Worm (Caenorhabditis elegans) whole organism, young adult: ENCODE results near the gene Y40H7A.4.

ENCODE experiments used
- B0261.1 ChIP-seq: sonication (generic microtip); optimal IDR thresholded peaks from 2 replicates; lab custom pipeline; 2016; ENCODE audit warnings: mild to moderate bottlenecking, missing genetic modification characterization, moderate library complexity, missing compliant biosample characterization
- D2030.7 ChIP-seq: fragments of 200-800 bp; sonication (Bioruptor generic); IDR thresholded peaks from 2 replicates; pipeline ENCODE4 v1.3.6; 2022; ENCODE audit warnings: missing genetic modification reagents, missing genetic modification characterization, missing compliant biosample characterization
- F33H1.4 ChIP-seq: fragments of 200-800 bp; sonication (Bioruptor generic); IDR thresholded peaks from 2 replicates; pipeline ENCODE4 v1.3.6; 2022; ENCODE audit warnings: missing genetic modification reagents, missing genetic modification characterization, missing compliant biosample characterization
- F37B4.10 ChIP-seq: fragments of 200-800 bp; sonication (Bioruptor generic); IDR thresholded peaks from 2 replicates; pipeline ENCODE4 v1.3.6; 2022; ENCODE audit warnings: missing genetic modification characterization, missing compliant biosample characterization
- F39B2.1 ChIP-seq: fragments of 200-800 bp; sonication (Bioruptor generic); IDR thresholded peaks from 2 replicates; pipeline ENCODE4 v1.3.6; 2022; ENCODE audit warnings: missing genetic modification reagents, missing genetic modification characterization, missing compliant biosample characterization
- F52B5.7 ChIP-seq: sonication (generic microtip); optimal IDR thresholded peaks from 2 replicates; lab custom pipeline; 2016; ENCODE audit warnings: mild to moderate bottlenecking, missing genetic modification characterization, missing compliant biosample characterization
- F55B11.4 ChIP-seq: sonication (generic microtip); optimal IDR thresholded peaks from 2 replicates; lab custom pipeline; 2016; ENCODE audit warnings: missing compliant biosample characterization, missing genetic modification characterization, borderline replicate concordance; ENCODE audit not compliant: insufficient read depth
- T26A5.8 ChIP-seq: sonication (generic microtip); optimal IDR thresholded peaks from 2 replicates; lab custom pipeline; 2016; ENCODE audit warnings: missing genetic modification characterization, missing compliant biosample characterization
- Y95B8A.8 ChIP-seq: fragments of 200-800 bp; sonication (Bioruptor generic); IDR thresholded peaks from 2 replicates; pipeline ENCODE4 v1.3.6; 2022; ENCODE audit warnings: missing genetic modification reagents, missing genetic modification characterization, missing compliant biosample characterization
- aptf-2 ChIP-seq: fragments of 200-800 bp; sonication (Bioruptor generic); conservative IDR thresholded peaks from 2 replicates; pipeline ENCODE4 v1.3.6; 2022; ENCODE audit warnings: missing genetic modification reagents, missing genetic modification characterization, missing compliant biosample characterization
- attf-6 ChIP-seq: fragments of 200-800 bp; sonication (Bioruptor generic); IDR thresholded peaks from 2 replicates; pipeline ENCODE4 v1.3.6; 2022; ENCODE audit warnings: missing genetic modification reagents, missing genetic modification characterization, missing compliant biosample characterization
- ceh-79 ChIP-seq: sonication (generic microtip); optimal IDR thresholded peaks from 2 replicates; lab custom pipeline; 2017; ENCODE audit warnings: mild to moderate bottlenecking, missing genetic modification characterization, missing compliant biosample characterization
- ceh-91 ChIP-seq: fragments of 200-800 bp; sonication (Bioruptor generic); IDR thresholded peaks from 2 replicates; pipeline ENCODE4 v1.3.6; 2022; ENCODE audit warnings: missing genetic modification reagents, missing genetic modification characterization, missing compliant biosample characterization
- dox-1 ChIP-seq: fragments of 200-800 bp; sonication (Bioruptor generic); IDR thresholded peaks from 2 replicates; pipeline ENCODE4 v1.3.6; 2022; ENCODE audit warnings: missing genetic modification reagents, missing genetic modification characterization, missing compliant biosample characterization
- dpff-1 ChIP-seq: sonication (generic microtip); optimal IDR thresholded peaks from 2 replicates; lab custom pipeline; 2017; ENCODE audit warnings: mild to moderate bottlenecking, missing genetic modification characterization, missing compliant biosample characterization
- egl-44 ChIP-seq: fragments of 200-800 bp; sonication (Bioruptor generic); IDR thresholded peaks from 2 replicates; pipeline ENCODE4 v1.3.6; 2022; ENCODE audit warnings: missing genetic modification reagents, missing genetic modification characterization, missing compliant biosample characterization
- egrh-3 ChIP-seq: fragments of 200-800 bp; sonication (Bioruptor generic); IDR thresholded peaks from 2 replicates; pipeline ENCODE4 v1.3.6; 2022; ENCODE audit warnings: missing genetic modification reagents, missing genetic modification characterization, missing compliant biosample characterization
- ekl-4 ChIP-seq: fragments of 200-800 bp; sonication (Bioruptor generic); IDR thresholded peaks from 2 replicates; pipeline ENCODE4 v1.3.6; 2022; ENCODE audit warnings: missing genetic modification reagents, missing genetic modification characterization, missing compliant biosample characterization
- fkh-3 ChIP-seq: sonication (generic microtip); optimal IDR thresholded peaks from 2 replicates; lab custom pipeline; 2016; ENCODE audit warnings: mild to moderate bottlenecking, missing genetic modification characterization, missing compliant biosample characterization
- hmg-1.2 ChIP-seq: fragments of 200-800 bp; sonication (Bioruptor generic); IDR thresholded peaks from 2 replicates; pipeline ENCODE4 v1.3.6; 2022; ENCODE audit warnings: missing genetic modification reagents, missing genetic modification characterization, missing compliant biosample characterization
- hmg-20 ChIP-seq: fragments of 200-800 bp; sonication (Bioruptor generic); IDR thresholded peaks from 2 replicates; pipeline ENCODE4 v1.3.6; 2022; ENCODE audit warnings: missing genetic modification reagents, missing genetic modification characterization, missing compliant biosample characterization
- hsf-1 ChIP-seq: fragments of 200-800 bp; sonication (Bioruptor generic); IDR thresholded peaks from 2 replicates; pipeline ENCODE4 v1.3.6; 2022; ENCODE audit warnings: missing genetic modification reagents, missing genetic modification characterization, missing compliant biosample characterization
- let-526 ChIP-seq: fragments of 200-800 bp; sonication (Bioruptor generic); IDR thresholded peaks from 2 replicates; pipeline ENCODE4 v1.3.6; 2022; ENCODE audit warnings: missing genetic modification reagents, missing genetic modification characterization, missing compliant biosample characterization
- let-607 ChIP-seq, 2 experiments: fragments of 200-800 bp in 1 of 2; sonication (Bioruptor generic) in 1 of 2; sonication (generic microtip) in 1 of 2; optimal IDR thresholded peaks; 2 replicates each; lab custom pipeline; 2016 to 2018; ENCODE audit warnings: mild to moderate bottlenecking in 2 of 2, missing compliant biosample characterization in 2 of 2, missing genetic modification characterization in 2 of 2, moderate library complexity in 2 of 2, missing genotype in 1 of 2
- madf-8 ChIP-seq: fragments of 200-800 bp; sonication (Bioruptor generic); conservative IDR thresholded peaks from 2 replicates; pipeline ENCODE4 v1.3.6; 2022; ENCODE audit warnings: missing genetic modification reagents, missing genetic modification characterization, missing compliant biosample characterization
- mel-28 ChIP-seq: sonication (generic microtip); optimal IDR thresholded peaks from 2 replicates; lab custom pipeline; 2016; ENCODE audit warnings: borderline replicate concordance, mild to moderate bottlenecking, missing genetic modification characterization, missing compliant biosample characterization
- nhr-80 ChIP-seq: sonication (generic microtip); optimal IDR thresholded peaks from 2 replicates; lab custom pipeline; 2016; ENCODE audit warnings: missing genetic modification characterization, missing compliant biosample characterization
- pbrm-1 ChIP-seq: fragments of 200-800 bp; sonication (Bioruptor generic); IDR thresholded peaks from 2 replicates; pipeline ENCODE4 v1.3.6; 2022; ENCODE audit warnings: missing genetic modification reagents, missing genetic modification characterization, missing compliant biosample characterization
- pha-4 ChIP-seq: fragments of 150-350 bp; sonication (generic microtip); optimal IDR thresholded peaks from 2 replicates; lab custom pipeline; 2014; ENCODE audit warnings: missing biosample characterization, missing genetic modification reagents, missing genetic modification characterization
- rpc-1 ChIP-seq, 2 experiments: fragments of 150-350 bp in 1 of 2; sonication (generic microtip) in 1 of 2; optimal IDR thresholded peaks; 2 replicates each; lab custom pipeline; 2014 to 2018; ENCODE audit warnings: missing biosample characterization in 1 of 2, missing genetic modification characterization in 1 of 2, missing genetic modification reagents in 1 of 2, missing genotype in 1 of 2
- sea-2 ChIP-seq: fragments of 200-800 bp; sonication (Bioruptor generic); IDR thresholded peaks from 2 replicates; pipeline ENCODE4 v1.3.6; 2022; ENCODE audit warnings: missing genetic modification characterization, missing compliant biosample characterization
- snpc-1.1 ChIP-seq: sonication (generic microtip); optimal IDR thresholded peaks from 2 replicates; lab custom pipeline; 2017; ENCODE audit warnings: missing genetic modification characterization, mild to moderate bottlenecking, missing compliant biosample characterization, antibody characterized with exemption, moderate library complexity, missing genotype, missing genetic modification reagents; ENCODE audit not compliant: insufficient read depth
- snpc-4 ChIP-seq, 5 experiments: fragments of 150-350 bp in 1 of 5; sonication (generic microtip) in 4 of 5; optimal IDR thresholded peaks; 2 replicates each; lab custom pipeline; 2014 to 2018; ENCODE audit warnings: missing genetic modification characterization in 5 of 5, missing biosample characterization in 3 of 5, antibody characterized with exemption in 2 of 5, mild to moderate bottlenecking in 2 of 5, missing compliant biosample characterization in 2 of 5, missing genotype in 2 of 5, moderate library complexity in 2 of 5, missing genetic modification reagents in 1 of 5
- tbp1 ChIP-seq: fragments of 200-800 bp; sonication (Bioruptor generic); optimal IDR thresholded peaks from 2 replicates; lab custom pipeline; 2018; ENCODE audit warnings: mild to moderate bottlenecking, missing genetic modification characterization, missing compliant biosample characterization
- tbx-9 ChIP-seq: sonication (generic microtip); optimal IDR thresholded peaks from 2 replicates; lab custom pipeline; 2016; ENCODE audit warnings: borderline replicate concordance, missing genetic modification characterization, inconsistent platforms, missing compliant biosample characterization
- unc-130 ChIP-seq: sonication (generic microtip); optimal IDR thresholded peaks from 2 replicates; lab custom pipeline; 2016; ENCODE audit warnings: missing genetic modification reagents, missing genetic modification characterization, missing compliant biosample characterization
- xnd-1 ChIP-seq: sonication (generic microtip); optimal IDR thresholded peaks from 2 replicates; lab custom pipeline; 2016; ENCODE audit warnings: missing genotype, missing genetic modification reagents, missing genetic modification characterization, missing compliant biosample characterization
- ztf-28 ChIP-seq: fragments of 200-800 bp; sonication (Bioruptor generic); IDR thresholded peaks from 2 replicates; pipeline ENCODE4 v1.3.6; 2022; ENCODE audit warnings: missing genetic modification reagents, missing genetic modification characterization, missing compliant biosample characterization

Y40H7A.4 gene

DNA sequence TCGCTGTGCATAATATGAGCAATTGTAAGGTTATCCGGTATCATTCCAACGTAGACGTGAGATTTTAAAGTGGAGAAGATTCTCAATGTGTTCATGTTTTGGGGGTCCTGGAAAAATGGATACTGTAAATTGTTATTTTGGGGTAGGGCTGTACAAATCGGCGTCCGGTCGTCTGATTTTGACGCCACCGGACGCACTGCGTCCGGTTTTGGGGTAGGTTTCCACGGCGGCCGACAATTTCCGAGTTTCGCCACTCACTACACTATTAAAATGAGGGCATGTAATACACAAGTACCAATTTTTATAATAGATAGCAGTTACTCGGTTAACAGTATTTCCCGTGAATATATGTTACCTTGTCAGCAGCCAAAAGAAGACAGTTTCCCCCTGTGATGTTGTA, 6.9 kb downstream of the Y40H7A.4 start (continued):
- TF ChIP-seq madf-8 = no peak
- TF ChIP-seq attf-6 (GFP tag; lab: Robert Waterston, UW) = peak; percentile 98
- TF ChIP-seq nhr-80 (tag; lab: Kevin White, UChicago) = no peak
- peak; percentile 85 for TF ChIP-seq snpc-1.1
- TF ChIP-seq F37B4.10 = no peak
- TF ChIP-seq egl-44 (GFP tag; lab: Robert Waterston, UW) = no peak
- TF ChIP-seq Y95B8A.8 = no peak
- no peak for TF ChIP-seq ceh-79
- TF ChIP-seq let-607 (tag; optimal IDR thresholded peaks at IDR 0.05; lab: Kevin White, UChicago) = no peak
- no peak for TF ChIP-seq hmg-20 (GFP tag; lab: Robert Waterston, UW)
- no peak for TF ChIP-seq let-526
- TF ChIP-seq ceh-91 = no peak
- no peak for TF ChIP-seq F33H1.4 (GFP tag; lab: Robert Waterston, UW)
- TF ChIP-seq pha-4 = no peak
- TF ChIP-seq unc-130 = no peak
- no peak for TF ChIP-seq sea-2
- no peak for TF ChIP-seq fkh-3 (tag; lab: Kevin White, UChicago)
- TF ChIP-seq hmg-1.2 (GFP tag; lab: Robert Waterston, UW) = no peak; the same call in 1 of the 2 replicates
- peak; percentile 42 for TF ChIP-seq tbp1 (GFP tag; lab: Kevin White, UChicago)
- no peak for TF ChIP-seq B0261.1 (tag; lab: Kevin White, UChicago)
- no peak for TF ChIP-seq mel-28 (tag; lab: Kevin White, UChicago)

DNA sequence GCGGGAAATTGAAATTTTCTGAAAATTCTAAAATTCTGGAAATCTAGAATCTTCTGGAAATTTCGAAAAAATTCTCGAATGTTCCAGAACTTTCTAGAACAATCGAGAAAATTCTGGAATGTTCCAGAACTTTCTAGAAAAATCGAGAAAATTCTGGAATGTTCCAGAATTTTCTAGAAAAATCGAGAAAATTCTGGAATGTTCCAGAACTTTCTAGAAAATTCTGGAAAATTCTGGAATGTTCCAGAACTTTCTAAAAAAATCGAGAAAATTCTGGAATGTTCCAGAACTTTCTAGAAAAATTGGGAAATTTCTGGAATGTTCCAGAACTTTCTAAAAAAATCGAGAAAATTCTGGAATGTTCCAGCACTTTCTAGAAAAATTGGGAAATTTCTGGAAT, 8.7 kb downstream of the Y40H7A.4 start:
- TF ChIP-seq hsf-1 (GFP tag; lab: Robert Waterston, UW) = peak; percentile 96
- TF ChIP-seq dox-1 (GFP tag; lab: Robert Waterston, UW) = peak; percentile 73; the same call in 1 of the 2 replicates
- peak; percentile 45; the same call in 1 of the 2 replicates for TF ChIP-seq attf-6 (GFP tag; lab: Robert Waterston, UW)
- TF ChIP-seq, all 124 proteins: peak for 3; not testable (repeated sequence) for 121

ce11 chrIV:15165602-15166001, 9.7 kb downstream of the Y40H7A.4 start:
- TF ChIP-seq snpc-4 (GFP tag; optimal IDR thresholded peaks at IDR 0.05; lab: Kevin White, UChicago) = no peak
- TF ChIP-seq snpc-4 (tag; optimal IDR thresholded peaks at IDR 0.05; lab: Kevin White, UChicago) = peak in 1 of 4 experiments; percentile 45
- no peak for TF ChIP-seq unc-130
- peak; percentile 76; the same call in 1 of the 2 replicates for TF ChIP-seq attf-6 (GFP tag; lab: Robert Waterston, UW)
- TF ChIP-seq, all 124 proteins: peak for 2

DNA sequence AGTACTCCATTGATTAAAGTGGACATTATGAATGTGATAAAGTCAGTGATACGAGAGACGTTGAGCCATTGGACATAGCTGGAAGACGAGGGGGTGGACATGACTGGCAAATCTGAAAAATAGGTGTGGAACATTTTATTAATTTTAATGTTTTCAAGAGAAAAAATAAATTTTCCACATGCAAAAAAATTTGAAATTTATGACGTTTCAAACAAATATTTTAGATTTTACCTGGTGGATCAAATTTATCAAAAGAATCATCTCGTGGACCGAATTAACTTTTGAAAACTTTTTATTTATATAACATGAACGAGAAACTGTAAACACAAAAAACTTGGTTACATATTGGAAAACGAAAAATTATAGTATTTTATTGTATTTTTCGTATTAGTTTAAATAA, 28.2 kb downstream of the Y40H7A.4 start, which contains the start of gene str-78:
Gene str-78 (minus strand): TSS at position 101 of the 400 bp plus-strand sequence.
- TF ChIP-seq F55B11.4 (no peak), tbp1 (GFP tag; lab: Kevin White, UChicago) (no peak), ztf-28 (no peak), egrh-3 (no peak), F52B5.7 (no peak), xnd-1 (tag; lab: Kevin White, UChicago) (no peak), F39B2.1 (GFP tag; lab: Robert Waterston, UW) (no peak), aptf-2 (no peak), unc-130 (no peak), tbx-9 (no peak), pbrm-1 (GFP tag; lab: Robert Waterston, UW) (no peak), T26A5.8 (no peak), D2030.7 (GFP tag; lab: Robert Waterston, UW) (no peak), ekl-4 (GFP tag; lab: Robert Waterston, UW) (no peak), rpc-1 (optimal IDR thresholded peaks at IDR 0.05; lab: Kevin White, UChicago) (no peak), rpc-1 (tag; optimal IDR thresholded peaks at IDR 0.05; lab: Kevin White, UChicago) (no peak), dpff-1 (tag; lab: Kevin White, UChicago) (no peak), B0261.1 (tag; lab: Kevin White, UChicago) (no peak)
